Fruit fly (Drosophila melanogaster): ENCODE results near the gene CG15914.

DNA sequence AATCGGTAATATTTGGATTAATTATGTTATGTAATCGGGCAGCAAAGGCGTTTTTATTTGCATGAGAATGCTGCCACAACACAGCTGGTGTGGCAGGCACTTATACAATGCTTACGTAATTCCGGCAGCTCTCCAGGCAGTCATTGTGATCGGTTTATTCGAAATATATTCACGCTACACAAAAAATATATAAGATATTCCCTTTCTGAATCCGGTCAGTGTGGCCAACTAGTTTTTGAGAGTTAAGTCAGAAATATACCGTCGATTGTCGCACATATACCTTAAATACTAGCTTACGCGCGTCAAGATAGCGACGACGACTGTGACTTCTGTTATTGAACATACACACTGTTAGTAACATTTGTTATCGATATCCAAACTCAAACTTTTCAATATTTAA, 4.2 kb upstream of the CG15914 start, which contains the start of gene sun:
- TF ChIP-seq CTCF (optimal IDR thresholded peaks at IDR 0.05) = no peak
- TF ChIP-seq CG8478 (optimal IDR thresholded peaks at IDR 0.05) = no peak

Measured in S2 (cell line).